Worm (Caenorhabditis elegans): ENCODE results near the gene rnr-1.
A peak's percentile ranks its signal among the peaks of the same experiment; 100 is the strongest.

rnr-1 gene

ce11 chrIII:9242675-9243074, 14.1 kb upstream of the rnr-1 start, which contains the start of gene dat-1:
Gene dat-1, plus strand, starts transcription at chrIII:9242975.
- TF ChIP-seq mec-3 (tag; optimal IDR thresholded peaks at IDR 0.05; ENCODE audit: borderline replicate concordance) = no peak
- no peak for TF ChIP-seq pag-3 (tag; optimal IDR thresholded peaks at IDR 0.05; ENCODE audit: borderline replicate concordance)
- no peak for TF ChIP-seq ceh-14 (tag; optimal IDR thresholded peaks at IDR 0.05)
- TF ChIP-seq madf-2 (tag; optimal IDR thresholded peaks at IDR 0.05) = no peak
- no peak for TF ChIP-seq unc-42 (tag; optimal IDR thresholded peaks at IDR 0.05)
- TF ChIP-seq odd-2 (tag; optimal IDR thresholded peaks at IDR 0.05) = no peak
- no peak for TF ChIP-seq tbx-7 (tag; optimal IDR thresholded peaks at IDR 0.05)
- no peak for TF ChIP-seq ref-2 (tag; optimal IDR thresholded peaks at IDR 0.05)
- no peak for TF ChIP-seq hlh-30 (tag; optimal IDR thresholded peaks at IDR 0.05; ENCODE audit: insufficient read depth)
- no peak for TF ChIP-seq ets-4 (tag; optimal IDR thresholded peaks at IDR 0.05)
- TF ChIP-seq pat-9 (tag; optimal IDR thresholded peaks at IDR 0.05) = no peak
- TF ChIP-seq lim-6 (tag; optimal IDR thresholded peaks at IDR 0.05) = no peak

ce11 chrIII:9239983-9240382, 11.4 kb upstream of the rnr-1 start, which contains the start of gene saeg-2:
Gene saeg-2, plus strand, starts transcription at chrIII:9240363.
- TF ChIP-seq rnt-1 (tag; optimal IDR thresholded peaks at IDR 0.05) (peak; percentile 72), elt-2 (tag; optimal IDR thresholded peaks at IDR 0.05) (peak; percentile 49), unc-86 (tag; optimal IDR thresholded peaks at IDR 0.05) (no peak), zip-5 (tag; optimal IDR thresholded peaks at IDR 0.05) (no peak), tbx-2 (tag; optimal IDR thresholded peaks at IDR 0.05) (peak; percentile 56), ceh-22 (tag; optimal IDR thresholded peaks at IDR 0.05) (no peak), lin-11 (tag; optimal IDR thresholded peaks at IDR 0.05) (no peak), C08G9.2 (tag; optimal IDR thresholded peaks at IDR 0.05) (no peak), nfya-1 (tag; optimal IDR thresholded peaks at IDR 0.05) (peak; percentile 46), fax-1 (tag; optimal IDR thresholded peaks at IDR 0.05) (no peak), ceh-14 (tag; optimal IDR thresholded peaks at IDR 0.05) (no peak), ceh-18 (tag; optimal IDR thresholded peaks at IDR 0.05) (peak; percentile 46), ref-2 (tag; optimal IDR thresholded peaks at IDR 0.05) (no peak), ets-4 (tag; optimal IDR thresholded peaks at IDR 0.05) (no peak), ceh-45 (GFP tag; IDR thresholded peaks at IDR 0.05) (no peak), ceh-6 (GFP tag; optimal IDR thresholded peaks at IDR 0.05) (no peak), nhr-232 (tag; optimal IDR thresholded peaks at IDR 0.05) (no peak), nhr-11 (tag; optimal IDR thresholded peaks at IDR 0.05) (no peak), fkh-10 (GFP tag; optimal IDR thresholded peaks at IDR 0.05) (no peak), elt-4 (tag; optimal IDR thresholded peaks at IDR 0.05) (no peak), unc-55 (GFP tag; optimal IDR thresholded peaks at IDR 0.05) (no peak), ahr-1 (tag; optimal IDR thresholded peaks at IDR 0.05) (no peak), pag-3 (tag; optimal IDR thresholded peaks at IDR 0.05; ENCODE audit: borderline replicate concordance) (no peak), ceh-34 (tag; optimal IDR thresholded peaks at IDR 0.05) (peak; percentile 2), eyg-1 (tag; optimal IDR thresholded peaks at IDR 0.05) (no peak), unc-42 (tag; optimal IDR thresholded peaks at IDR 0.05) (peak; percentile 16), dve-1 (tag; optimal IDR thresholded peaks at IDR 0.05) (no peak)

ce11 chrIII:9237626-9238025, 9.0 kb upstream of the rnr-1 start:
- TF ChIP-seq C38D4.7 (GFP tag; optimal IDR thresholded peaks at IDR 0.05) (no peak), elt-4 (tag; optimal IDR thresholded peaks at IDR 0.05) (no peak), ceh-18 (tag; optimal IDR thresholded peaks at IDR 0.05) (no peak), madf-2 (tag; optimal IDR thresholded peaks at IDR 0.05) (no peak), dmd-4 (tag; optimal IDR thresholded peaks at IDR 0.05; ENCODE audit: borderline replicate concordance) (no peak), ceh-9 (tag; optimal IDR thresholded peaks at IDR 0.05) (no peak), ceh-6 (GFP tag; optimal IDR thresholded peaks at IDR 0.05) (no peak), fax-1 (tag; optimal IDR thresholded peaks at IDR 0.05) (no peak), pha-4 (tag; optimal IDR thresholded peaks at IDR 0.05) (no peak), ref-2 (tag; optimal IDR thresholded peaks at IDR 0.05) (no peak), ets-4 (tag; optimal IDR thresholded peaks at IDR 0.05) (no peak), ceh-45 (GFP tag; IDR thresholded peaks at IDR 0.05) (no peak), odd-2 (tag; optimal IDR thresholded peaks at IDR 0.05) (no peak), syd-9 (tag; optimal IDR thresholded peaks at IDR 0.05) (no peak), nfya-1 (tag; optimal IDR thresholded peaks at IDR 0.05) (no peak), nhr-11 (tag; optimal IDR thresholded peaks at IDR 0.05) (no peak), K09A11.1 (tag; optimal IDR thresholded peaks at IDR 0.05; ENCODE audit: insufficient read depth) (no peak), Y22D7AL.16 (tag; optimal IDR thresholded peaks at IDR 0.05) (no peak), ahr-1 (tag; optimal IDR thresholded peaks at IDR 0.05) (no peak)

All from whole organism, late embryonic.